Worm (Caenorhabditis elegans): ENCODE data around the gene daf-41.

DNA sequence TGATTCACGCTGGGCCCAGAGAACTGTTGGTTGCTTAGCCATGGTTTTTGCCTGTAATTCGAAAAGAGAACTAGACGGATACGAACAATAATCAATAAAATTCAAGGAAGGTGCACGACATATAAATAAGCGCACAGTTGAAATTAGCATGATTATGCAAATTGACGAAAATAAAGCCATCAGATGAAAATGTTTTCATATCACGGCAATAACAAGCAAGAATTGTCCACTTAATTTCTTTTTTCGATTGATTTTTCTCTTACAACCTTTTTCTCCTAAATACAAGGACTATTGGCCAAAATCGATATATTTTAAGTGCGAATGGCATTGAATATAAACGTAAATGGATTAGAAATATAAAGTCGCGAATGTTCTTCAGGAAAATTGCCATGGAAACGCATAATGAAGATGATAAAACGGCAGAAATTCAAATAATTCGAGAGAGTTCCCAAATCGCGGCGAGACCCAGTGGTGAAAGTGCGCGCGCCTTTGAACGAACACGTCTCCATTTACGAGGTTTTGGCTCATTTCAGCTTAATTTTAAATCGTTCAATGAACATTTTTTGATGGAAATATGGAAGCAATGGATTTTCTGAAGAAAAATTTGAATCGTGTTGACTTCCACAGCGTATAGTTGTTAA, at the start of gene daf-41, which contains the start of gene toc-1:
- TF ChIP-seq nhr-12 (tag; optimal IDR thresholded peaks at IDR 0.05) = no peak
- TF ChIP-seq lin-39 (tag; optimal IDR thresholded peaks at IDR 0.05) = no peak
- TF ChIP-seq unc-86 (tag; optimal IDR thresholded peaks at IDR 0.05) = no peak
- no peak for TF ChIP-seq zip-4 (GFP tag; optimal IDR thresholded peaks at IDR 0.05)
- TF ChIP-seq ztf-11 (tag; optimal IDR thresholded peaks at IDR 0.05) = no peak
- no peak for TF ChIP-seq nhr-76 (tag; optimal IDR thresholded peaks at IDR 0.05)
- no peak for TF ChIP-seq nhr-28 (tag; optimal IDR thresholded peaks at IDR 0.05)
- peak; percentile 40 for TF ChIP-seq xbp-1 (tag; optimal IDR thresholded peaks at IDR 0.05)
- TF ChIP-seq nhr-77 (tag; optimal IDR thresholded peaks at IDR 0.05) = no peak
- no peak for TF ChIP-seq sptf-1 (tag; optimal IDR thresholded peaks at IDR 0.05)
- no peak for TF ChIP-seq nhr-11 (tag; optimal IDR thresholded peaks at IDR 0.05)
